Worm (Caenorhabditis elegans): Measurements from ENCODE around the gene Y62F5A.10.

DNA sequence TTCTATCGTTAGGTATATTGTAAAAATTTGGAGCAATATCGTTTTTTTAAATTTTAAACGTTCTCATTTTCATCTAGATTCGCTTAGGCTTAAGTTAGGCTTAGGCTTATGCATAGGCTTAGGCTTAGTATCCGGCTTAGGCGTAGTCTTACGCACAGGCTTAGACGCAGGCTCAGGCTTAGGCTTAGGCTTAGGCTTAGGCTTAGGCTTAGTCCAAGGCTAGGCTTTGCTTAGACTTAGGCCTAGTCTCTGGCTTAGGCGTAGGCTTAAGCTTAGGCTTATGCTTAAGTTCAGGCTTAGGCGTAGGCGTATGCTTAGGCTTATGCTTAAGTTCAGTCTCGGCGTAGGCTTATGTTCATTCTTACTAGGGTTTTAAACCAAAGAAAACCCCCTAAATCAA, 17.6 kb upstream of the Y62F5A.10 start:
- TF ChIP-seq unc-62 (GFP tag; optimal IDR thresholded peaks at IDR 0.05) (no peak), zip-8 (tag; optimal IDR thresholded peaks at IDR 0.05) (no peak), lin-13 (tag; optimal IDR thresholded peaks at IDR 0.05) (no peak), ces-1 (GFP tag; optimal IDR thresholded peaks at IDR 0.05) (no peak), elt-3 (tag; optimal IDR thresholded peaks at IDR 0.05) (no peak), nhr-12 (tag; optimal IDR thresholded peaks at IDR 0.05) (no peak), unc-120 (tag; optimal IDR thresholded peaks at IDR 0.05; ENCODE audit: poor library complexity, severe bottlenecking) (no peak)

All from whole organism, mixed stage, embryonic.